Fruit fly (Drosophila melanogaster): ENCODE measurements around the gene CG3793.

CG3793 gene

DNA sequence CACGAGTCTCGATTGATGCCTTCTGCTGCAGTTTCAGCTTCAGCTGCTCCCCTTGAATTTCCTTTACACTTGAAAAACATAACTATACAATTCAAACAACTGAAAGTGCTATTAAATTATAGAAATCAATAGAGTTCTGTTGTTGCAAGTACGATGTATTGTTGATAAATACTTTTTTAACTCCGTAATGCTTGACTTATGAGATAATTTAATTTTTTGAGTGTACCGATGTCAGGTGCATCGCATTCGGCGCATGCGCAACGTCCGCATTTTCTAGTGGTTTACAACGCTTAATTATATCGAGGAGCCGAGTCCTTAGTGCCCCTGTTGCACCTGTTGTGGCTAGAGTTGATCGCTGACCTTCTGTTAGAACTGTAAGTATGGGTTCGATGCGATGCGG lies 22.6 kb upstream of the CG3793 start:
- TF ChIP-seq Hr4 (GFP tag; optimal IDR thresholded peaks at IDR 0.05) (no peak), fd59A (GFP tag; optimal IDR thresholded peaks at IDR 0.05) (no peak), OdsH (GFP tag; optimal IDR thresholded peaks at IDR 0.05) (no peak), svp (GFP tag) (no peak), CG6276 (GFP tag; optimal IDR thresholded peaks at IDR 0.05) (no peak), Hr38 (GFP tag; optimal IDR thresholded peaks at IDR 0.05) (no peak), Smox (GFP tag; optimal IDR thresholded peaks at IDR 0.05) (no peak), CG11294 (GFP tag; IDR thresholded peaks at IDR 0.05) (no peak), CG8119 (GFP tag; IDR thresholded peaks at IDR 0.05) (no peak), ss (GFP tag; optimal IDR thresholded peaks at IDR 0.05) (no peak), Ets21C (GFP tag; optimal IDR thresholded peaks at IDR 0.05) (no peak), pdm3 (GFP tag; optimal IDR thresholded peaks at IDR 0.05) (no peak), spab (GFP tag; optimal IDR thresholded peaks at IDR 0.05) (no peak), CG10631 (GFP tag; optimal IDR thresholded peaks at IDR 0.05) (no peak), CG4318 (GFP tag; optimal IDR thresholded peaks at IDR 0.05) (no peak), CG8632 (GFP tag; optimal IDR thresholded peaks at IDR 0.05) (no peak), eg (GFP tag; IDR thresholded peaks at IDR 0.05) (no peak), CG6854 (GFP tag; optimal IDR thresholded peaks at IDR 0.05) (no peak), CG6163 (GFP tag; IDR thresholded peaks at IDR 0.05) (no peak), CG11902 (GFP tag; optimal IDR thresholded peaks at IDR 0.05) (no peak)

DNA sequence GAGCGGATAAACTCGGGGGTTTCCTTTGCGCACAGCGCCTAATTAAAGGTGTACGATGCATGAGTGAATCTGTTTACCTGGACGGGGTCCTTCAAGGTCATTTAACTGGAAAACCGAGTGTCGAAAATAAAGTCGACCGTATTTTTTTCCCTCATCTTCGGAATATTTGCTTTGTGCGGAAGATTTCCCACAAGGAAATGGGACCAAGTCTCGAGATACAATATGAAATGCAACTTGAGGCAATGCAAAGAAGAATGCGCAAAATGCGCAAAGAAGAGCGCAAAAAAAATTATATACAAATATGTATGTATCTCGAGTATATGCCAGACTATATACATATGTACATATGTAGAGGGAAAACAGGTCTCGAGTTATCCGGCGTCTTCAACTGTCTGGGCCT lies 21.0 kb upstream of the CG3793 start:
- TF ChIP-seq CG3919 (GFP tag; optimal IDR thresholded peaks at IDR 0.05) (no peak), dsx (GFP tag; optimal IDR thresholded peaks at IDR 0.05; ENCODE audit: poor library complexity, severe bottlenecking) (no peak), Sox14 (GFP tag; optimal IDR thresholded peaks at IDR 0.05) (no peak), Eip78C (GFP tag) (no peak)

DNA sequence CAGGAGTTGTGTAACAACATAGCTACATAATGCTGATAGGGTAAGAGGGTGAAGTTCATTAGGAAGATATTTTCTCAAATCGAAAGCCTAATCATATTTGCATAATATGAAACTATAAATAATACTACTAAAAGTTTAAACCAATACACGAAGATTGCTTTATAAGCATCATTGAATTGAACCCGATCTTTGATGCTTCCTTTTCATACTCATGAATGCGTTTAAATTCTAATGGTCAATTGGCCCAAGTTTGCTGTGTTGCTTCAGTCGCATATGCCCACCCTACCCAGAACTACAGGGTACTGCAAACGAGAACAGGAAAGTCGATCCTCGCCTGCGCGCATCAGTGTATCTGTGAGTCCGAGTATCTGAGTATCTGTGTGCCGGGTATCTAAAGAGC lies 20.4 kb upstream of the CG3793 start:
- TF ChIP-seq Met (GFP tag; optimal IDR thresholded peaks at IDR 0.05) (peak; percentile 96), OdsH (GFP tag; optimal IDR thresholded peaks at IDR 0.05) (peak; percentile 92), Ets96B (tag; optimal IDR thresholded peaks at IDR 0.05) (peak; percentile 2), fd85E (GFP tag; optimal IDR thresholded peaks at IDR 0.05) (no peak), CG11902 (GFP tag; optimal IDR thresholded peaks at IDR 0.05) (peak; percentile 53), acj6 (GFP tag; optimal IDR thresholded peaks at IDR 0.05) (peak; percentile 96), achi (GFP tag; optimal IDR thresholded peaks at IDR 0.05) (peak; percentile 92), cyc (GFP tag; optimal IDR thresholded peaks at IDR 0.05) (peak; percentile 48), CG8632 (GFP tag; optimal IDR thresholded peaks at IDR 0.05) (peak; percentile 92), spab (GFP tag; optimal IDR thresholded peaks at IDR 0.05) (peak; percentile 20), CG7368 (GFP tag; optimal IDR thresholded peaks at IDR 0.05) (peak; percentile 48), CG9139 (GFP tag; optimal IDR thresholded peaks at IDR 0.05) (no peak), Blimp-1 (GFP tag; optimal IDR thresholded peaks at IDR 0.05) (no peak), CG3919 (GFP tag; optimal IDR thresholded peaks at IDR 0.05) (peak; percentile 7), pdm3 (GFP tag; optimal IDR thresholded peaks at IDR 0.05) (peak; percentile 94), CG8119 (GFP tag; IDR thresholded peaks at IDR 0.05) (0 out of 3 replicates have a peak, but pooled peaks have one; percentile 54), Eip78C (GFP tag) (peak; percentile 88), Eip75B (GFP tag; optimal IDR thresholded peaks at IDR 0.05) (peak; percentile 95), ss (GFP tag; optimal IDR thresholded peaks at IDR 0.05) (no peak), net (GFP tag; optimal IDR thresholded peaks at IDR 0.05) (peak; percentile 85), salr (GFP tag; optimal IDR thresholded peaks at IDR 0.05) (peak; percentile 80 to 88), fd59A (GFP tag; optimal IDR thresholded peaks at IDR 0.05) (peak; percentile 93), CG6808 (GFP tag; optimal IDR thresholded peaks at IDR 0.05) (peak; percentile 19), CG16779 (tag; optimal IDR thresholded peaks at IDR 0.05) (peak; percentile 78), CG8319 (GFP tag; optimal IDR thresholded peaks at IDR 0.05) (no peak), CG11294 (GFP tag; IDR thresholded peaks at IDR 0.05) (no peak), CG11762 (GFP tag; optimal IDR thresholded peaks at IDR 0.05; ENCODE audit: insufficient read depth) (no peak), CG6792 (GFP tag; optimal IDR thresholded peaks at IDR 0.05) (peak; percentile 95), dac (GFP tag; optimal IDR thresholded peaks at IDR 0.05) (no peak), Ets21C (GFP tag; optimal IDR thresholded peaks at IDR 0.05) (peak; percentile 96), Eip93F (GFP tag; optimal IDR thresholded peaks at IDR 0.05) (peak; percentile 59), Sox102F (GFP tag; optimal IDR thresholded peaks at IDR 0.05) (peak; percentile 96), Hr4 (GFP tag; optimal IDR thresholded peaks at IDR 0.05) (peak; percentile 35), Hr38 (GFP tag; optimal IDR thresholded peaks at IDR 0.05) (no peak), svp (GFP tag) (peak; percentile 91), CG6163 (GFP tag; IDR thresholded peaks at IDR 0.05) (peak; percentile 81), CG6854 (GFP tag; optimal IDR thresholded peaks at IDR 0.05) (peak; percentile 54), CG10631 (GFP tag; optimal IDR thresholded peaks at IDR 0.05) (peak; percentile 95), CG34406 (GFP tag; optimal IDR thresholded peaks at IDR 0.05) (peak; percentile 92), fkh (GFP tag; optimal IDR thresholded peaks at IDR 0.05) (no peak)
